Worm (Caenorhabditis elegans) whole organism, L4/young adult: Measurements from ENCODE around the gene gtf-2E2.

ENCODE experiments used
- dao-5 ChIP-seq: sonication (generic microtip); optimal IDR thresholded peaks from 2 replicates; lab custom pipeline; 2016; ENCODE audit warnings: missing genotype, missing genetic modification characterization, moderate library complexity, missing compliant biosample characterization
- him-1 ChIP-seq: sonication (generic microtip); optimal IDR thresholded peaks from 2 replicates; lab custom pipeline; 2016; ENCODE audit warnings: missing genotype, missing genetic modification reagents, missing genetic modification characterization, missing compliant biosample characterization

ce11 chrII:11512921-11513320 is 29.4 kb downstream of the gtf-2E2 start:
- TF ChIP-seq him-1 (tag; lab: Kevin White, UChicago): no peak
- TF ChIP-seq dao-5 (tag; lab: Kevin White, UChicago): no peak
